Worm (Caenorhabditis elegans): ENCODE measurements around the gene idpp-6.

Gene idpp-6

ce11 chrX:6795843-6796521 lies 13.0 kb downstream of the idpp-6 start:
- no peak for TF ChIP-seq vab-15 (tag; optimal IDR thresholded peaks at IDR 0.05)
- TF ChIP-seq nhr-90 (tag; optimal IDR thresholded peaks at IDR 0.05; ENCODE audit: poor library complexity), result peak; percentile 21
- peak; percentile 57 for TF ChIP-seq tbx-2 (tag; optimal IDR thresholded peaks at IDR 0.05)
- TF ChIP-seq alr-1 (tag; optimal IDR thresholded peaks at IDR 0.05; ENCODE audit: borderline replicate concordance), result no peak
- no peak for TF ChIP-seq mdl-1 (tag; optimal IDR thresholded peaks at IDR 0.05)
- no peak for TF ChIP-seq pax-3 (tag; optimal IDR thresholded peaks at IDR 0.05)
- peak; percentile 35 for TF ChIP-seq nhr-20 (tag; optimal IDR thresholded peaks at IDR 0.05)
- TF ChIP-seq jun-1 (tag; optimal IDR thresholded peaks at IDR 0.05), result no peak
- TF ChIP-seq isw-1 (GFP tag; IDR thresholded peaks at IDR 0.05), result no peak
- no peak for TF ChIP-seq nhr-11 (tag; optimal IDR thresholded peaks at IDR 0.05)
- TF ChIP-seq unc-98 (GFP tag; IDR thresholded peaks at IDR 0.05), result no peak
- no peak for TF ChIP-seq unc-30 (tag; optimal IDR thresholded peaks at IDR 0.05)
- peak in 1 of 6 experiments; percentile 50 for TF ChIP-seq elt-3 (tag; optimal IDR thresholded peaks at IDR 0.05)
- TF ChIP-seq aly-2 (tag; optimal IDR thresholded peaks at IDR 0.05), result no peak
- TF ChIP-seq mep-1 (tag; optimal IDR thresholded peaks at IDR 0.05), result peak; percentile 15
- TF ChIP-seq nhr-85 (tag), result peak; percentile 88
- peak; percentile 13 for TF ChIP-seq nhr-71 (tag; optimal IDR thresholded peaks at IDR 0.05)
- peak; percentile 81 for TF ChIP-seq blmp-1 (tag; optimal IDR thresholded peaks at IDR 0.05)
- no peak for TF ChIP-seq zip-4 (GFP tag; optimal IDR thresholded peaks at IDR 0.05)
- TF ChIP-seq snu-23 (GFP tag; optimal IDR thresholded peaks at IDR 0.05), result peak; percentile 7
- no peak for TF ChIP-seq hlh-17 (GFP tag; optimal IDR thresholded peaks at IDR 0.05; ENCODE audit: borderline replicate concordance)
- TF ChIP-seq lin-14 (GFP tag; optimal IDR thresholded peaks at IDR 0.05), result peak; percentile 52
- no peak for TF ChIP-seq ztf-11 (tag; optimal IDR thresholded peaks at IDR 0.05)
- no peak for TF ChIP-seq C04F5.9 (tag; optimal IDR thresholded peaks at IDR 0.05)
- no peak for TF ChIP-seq lin-39 (tag; optimal IDR thresholded peaks at IDR 0.05)

ce11 chrX:6799776-6800175 lies 16.8 kb downstream of the idpp-6 start, which contains the start of gene M03A8.3:
M03A8.3 (plus strand) TSS chrX:6800053.
- TF ChIP-seq aha-1 (tag; optimal IDR thresholded peaks at IDR 0.05) (no peak), lin-39 (tag; optimal IDR thresholded peaks at IDR 0.05) (no peak), efl-1 (optimal IDR thresholded peaks at IDR 0.05) (no peak), efl-1 (GFP tag; optimal IDR thresholded peaks at IDR 0.05 in 1 of 2) (peak in 1 of 2 experiments; percentile 74), ceh-8 (GFP tag; optimal IDR thresholded peaks at IDR 0.05) (no peak)

ce11 chrX:6801546-6801945 lies 18.6 kb downstream of the idpp-6 start:
- TF ChIP-seq ceh-63 (GFP tag; optimal IDR thresholded peaks at IDR 0.05) (no peak), Y116A8C.19 (tag; optimal IDR thresholded peaks at IDR 0.05; ENCODE audit: borderline replicate concordance) (no peak), ceh-88 (GFP tag; IDR thresholded peaks at IDR 0.05) (no peak), nhr-84 (tag; optimal IDR thresholded peaks at IDR 0.05) (no peak), isw-1 (GFP tag; IDR thresholded peaks at IDR 0.05) (no peak), C34B4.2 (tag; optimal IDR thresholded peaks at IDR 0.05) (no peak), nhr-11 (tag; optimal IDR thresholded peaks at IDR 0.05) (no peak), lin-14 (GFP tag; optimal IDR thresholded peaks at IDR 0.05) (no peak), elt-2 (tag; optimal IDR thresholded peaks at IDR 0.05) (no peak), grh-1 (GFP tag; IDR thresholded peaks at IDR 0.05) (no peak), fkh-10 (GFP tag; optimal IDR thresholded peaks at IDR 0.05) (no peak), unc-62 (GFP tag; optimal IDR thresholded peaks at IDR 0.05) (no peak), pag-3 (tag; optimal IDR thresholded peaks at IDR 0.05; ENCODE audit: borderline replicate concordance, insufficient read depth) (no peak), nhr-90 (tag; optimal IDR thresholded peaks at IDR 0.05; ENCODE audit: poor library complexity) (no peak), hpl-2 (GFP tag; optimal IDR thresholded peaks at IDR 0.05) (no peak), egl-13 (tag; optimal IDR thresholded peaks at IDR 0.05) (no peak)
